Fruit fly (Drosophila melanogaster) whole organism, prepupa: ENCODE data around the gene Vps53.

Source experiments
- Blimp-1 ChIP-seq: fragments of 200-800 bp; sonication (Bioruptor generic); optimal IDR thresholded peaks from 3 replicates; lab custom pipeline; 2017; ENCODE audit warnings: missing biosample characterization, missing genetic modification characterization, mild to moderate bottlenecking, moderate library complexity, missing genetic modification reagents
- CG10631 ChIP-seq: fragments of 200-800 bp; sonication (Bioruptor generic); optimal IDR thresholded peaks from 2 replicates; lab custom pipeline; 2016; ENCODE audit warnings: missing biosample characterization, missing genetic modification characterization
- CG11762 ChIP-seq: fragments of 200-800 bp; sonication (Bioruptor generic); optimal IDR thresholded peaks from 3 replicates; lab custom pipeline; 2016; ENCODE audit warnings: missing biosample characterization, missing genetic modification characterization; ENCODE audit not compliant: insufficient read depth
- CG15336 ChIP-seq: fragments of 200-800 bp; sonication (Bioruptor generic); IDR thresholded peaks from 2 replicates; pipeline ENCODE4 v1.3.6; 2022; ENCODE audit warnings: missing biosample characterization, missing genetic modification characterization
- CG1621 ChIP-seq: fragments of 200-800 bp; sonication (Bioruptor generic); optimal IDR thresholded peaks from 3 replicates; lab custom pipeline; 2018; ENCODE audit warnings: missing biosample characterization, mild to moderate bottlenecking, missing genetic modification characterization
- CG16779 ChIP-seq: fragments of 200-800 bp; sonication (Bioruptor generic); optimal IDR thresholded peaks from 3 replicates; lab custom pipeline; 2017; ENCODE audit warnings: missing biosample characterization, mild to moderate bottlenecking, missing genetic modification characterization
- CG32006 ChIP-seq: fragments of 200-800 bp; sonication (Bioruptor generic); optimal IDR thresholded peaks from 3 replicates; lab custom pipeline; 2017; ENCODE audit warnings: missing biosample characterization, mild to moderate bottlenecking, missing genetic modification characterization
- CG6163 ChIP-seq: fragments of 200-800 bp; sonication (Bioruptor generic); IDR thresholded peaks from 3 replicates; pipeline ENCODE4 v1.3.6; 2022; ENCODE audit warnings: missing biosample characterization, missing genetic modification characterization
- CG6808 ChIP-seq: fragments of 200-800 bp; sonication (Bioruptor generic); optimal IDR thresholded peaks from 3 replicates; lab custom pipeline; 2017; ENCODE audit warnings: missing biosample characterization, missing genetic modification characterization, mild to moderate bottlenecking, moderate library complexity, missing genetic modification reagents
- CG6854 ChIP-seq: fragments of 200-800 bp; sonication (Bioruptor generic); optimal IDR thresholded peaks from 2 replicates; lab custom pipeline; 2017; ENCODE audit warnings: missing biosample characterization, mild to moderate bottlenecking, missing genetic modification characterization
- CG7368 ChIP-seq: fragments of 200-800 bp; sonication (Bioruptor generic); optimal IDR thresholded peaks from 3 replicates; lab custom pipeline; 2016; ENCODE audit warnings: missing biosample characterization, missing genetic modification characterization
- CG8119 ChIP-seq: fragments of 200-800 bp; sonication (Bioruptor generic); IDR thresholded peaks from 3 replicates; pipeline ENCODE4 v1.3.6; 2022; ENCODE audit warnings: missing biosample characterization, missing genetic modification characterization
- CG8632 ChIP-seq: fragments of 200-800 bp; sonication (Bioruptor generic); optimal IDR thresholded peaks from 3 replicates; lab custom pipeline; 2016; ENCODE audit warnings: missing biosample characterization, missing genetic modification characterization
- CG9139 ChIP-seq: fragments of 200-800 bp; sonication (Bioruptor generic); optimal IDR thresholded peaks from 3 replicates; lab custom pipeline; 2017; ENCODE audit warnings: missing biosample characterization, mild to moderate bottlenecking, missing genetic modification characterization
- Eip78C ChIP-seq: fragments of 200-800 bp; sonication (Bioruptor generic); peaks from one replicate; lab custom pipeline; 2016; ENCODE audit warnings: missing biosample characterization, missing genetic modification characterization
- Hr39 ChIP-seq: fragments of 200-800 bp; sonication (Bioruptor generic); optimal IDR thresholded peaks from 2 replicates; lab custom pipeline; 2016; ENCODE audit warnings: missing biosample characterization, missing genetic modification characterization
- Hr4 ChIP-seq: fragments of 200-800 bp; sonication (Bioruptor generic); optimal IDR thresholded peaks from 3 replicates; lab custom pipeline; 2016; ENCODE audit warnings: missing biosample characterization, missing genetic modification characterization
- Lpt ChIP-seq: fragments of 200-800 bp; sonication (Bioruptor generic); optimal IDR thresholded peaks from 3 replicates; lab custom pipeline; 2016; ENCODE audit warnings: missing biosample characterization, missing genetic modification characterization
- Sox102F ChIP-seq: fragments of 200-800 bp; sonication (Bioruptor generic); optimal IDR thresholded peaks from 2 replicates; lab custom pipeline; 2016; ENCODE audit warnings: missing biosample characterization, mild to moderate bottlenecking, missing genetic modification characterization
- Sox14 ChIP-seq: fragments of 200-800 bp; sonication (Bioruptor generic); optimal IDR thresholded peaks from 3 replicates; lab custom pipeline; 2016; ENCODE audit warnings: missing biosample characterization, missing genetic modification characterization
- Sox15 ChIP-seq: fragments of 200-800 bp; sonication (Bioruptor generic); optimal IDR thresholded peaks from 3 replicates; lab custom pipeline; 2016; ENCODE audit warnings: missing biosample characterization, missing genetic modification characterization
- achi ChIP-seq: fragments of 200-800 bp; sonication (Bioruptor generic); optimal IDR thresholded peaks from 3 replicates; lab custom pipeline; 2016; ENCODE audit warnings: missing biosample characterization, missing genetic modification characterization
- cyc ChIP-seq: fragments of 200-800 bp; sonication (Bioruptor generic); optimal IDR thresholded peaks from 3 replicates; lab custom pipeline; 2016; ENCODE audit warnings: missing biosample characterization, missing genetic modification characterization
- dsx ChIP-seq: fragments of 200-800 bp; optimal IDR thresholded peaks from 3 replicates; lab custom pipeline; 2019; ENCODE audit warnings: missing biosample characterization, mild to moderate bottlenecking, missing genetic modification characterization, moderate library complexity; ENCODE audit not compliant: poor library complexity, severe bottlenecking
- eg ChIP-seq: fragments of 200-800 bp; sonication (Bioruptor generic); IDR thresholded peaks from 3 replicates; pipeline ENCODE4 v1.3.6; 2022; ENCODE audit warnings: missing biosample characterization, missing genetic modification characterization
- esn ChIP-seq: fragments of 200-800 bp; sonication (Bioruptor generic); optimal IDR thresholded peaks from 2 replicates; lab custom pipeline; 2016; ENCODE audit warnings: missing biosample characterization, mild to moderate bottlenecking, missing genetic modification characterization, moderate library complexity
- fd59A ChIP-seq: fragments of 200-800 bp; sonication (Bioruptor generic); optimal IDR thresholded peaks from 2 replicates; lab custom pipeline; 2017; ENCODE audit warnings: missing biosample characterization, mild to moderate bottlenecking, missing genetic modification characterization, missing genetic modification reagents
- fkh ChIP-seq: fragments of 200-800 bp; sonication (Bioruptor generic); optimal IDR thresholded peaks from 3 replicates; lab custom pipeline; 2017; ENCODE audit warnings: missing biosample characterization, mild to moderate bottlenecking, missing genetic modification characterization, moderate library complexity
- lz ChIP-seq: fragments of 200-800 bp; sonication (Bioruptor generic); optimal IDR thresholded peaks from 3 replicates; lab custom pipeline; 2016; ENCODE audit warnings: missing biosample characterization, missing genetic modification characterization
- net ChIP-seq: fragments of 200-800 bp; sonication (Bioruptor generic); optimal IDR thresholded peaks from 3 replicates; lab custom pipeline; 2016; ENCODE audit warnings: missing biosample characterization, missing genetic modification characterization
- pdm3 ChIP-seq: fragments of 200-800 bp; sonication (Bioruptor generic); optimal IDR thresholded peaks from 3 replicates; lab custom pipeline; 2016; ENCODE audit warnings: missing biosample characterization, missing genetic modification characterization
- ss ChIP-seq, 2 experiments: fragments of 200-800 bp; sonication (Bioruptor generic); optimal IDR thresholded peaks; 2 replicates in 1 of 2; 3 replicates in 1 of 2; lab custom pipeline; 2017 to 2018; ENCODE audit warnings: mild to moderate bottlenecking in 2 of 2, missing biosample characterization in 2 of 2, missing genetic modification characterization in 2 of 2, moderate library complexity in 1 of 2
- vri ChIP-seq: fragments of 200-800 bp; sonication (Bioruptor generic); optimal IDR thresholded peaks from 3 replicates; lab custom pipeline; 2016; ENCODE audit warnings: missing biosample characterization, mild to moderate bottlenecking, missing genetic modification characterization

The Vps53 gene

DNA sequence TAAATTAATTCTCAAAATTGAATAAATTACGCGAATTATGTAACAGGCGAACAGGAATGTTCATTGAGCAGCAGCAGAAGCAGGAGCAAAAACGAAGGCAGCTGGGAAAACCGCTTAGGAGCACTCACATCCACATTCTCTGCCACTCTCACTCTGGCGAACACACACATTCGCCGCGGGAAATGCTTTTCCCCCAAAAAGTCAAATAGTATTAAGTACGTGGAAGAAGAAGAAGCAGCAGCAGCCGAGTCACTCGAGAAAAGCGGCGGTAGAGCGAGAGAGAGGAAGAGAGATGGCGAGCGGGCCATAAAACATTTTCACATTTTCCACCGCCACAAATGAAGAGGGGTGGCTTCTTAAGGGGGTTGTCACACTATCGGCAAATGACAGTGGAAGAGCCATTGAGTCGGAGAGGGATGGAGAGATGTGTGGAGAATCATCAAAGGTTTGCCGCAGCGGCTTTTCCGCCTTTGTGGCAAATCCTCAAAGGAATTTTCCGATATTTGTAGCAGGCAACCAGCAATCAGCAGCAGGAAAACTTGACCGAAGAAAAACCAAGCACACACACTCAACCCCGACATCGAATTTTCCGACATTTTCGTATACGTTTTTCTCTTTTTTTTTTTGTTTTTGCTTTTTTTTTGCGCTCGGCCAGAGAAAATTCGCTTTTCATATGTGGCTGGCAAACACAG, 39.1 kb downstream of the Vps53 start (continued):
- TF ChIP-seq net (GFP tag; lab: Kevin White, UChicago) (peak; percentile 29), CG1621 (tag; lab: Kevin White, UChicago) (no peak), vri (no peak)

DNA sequence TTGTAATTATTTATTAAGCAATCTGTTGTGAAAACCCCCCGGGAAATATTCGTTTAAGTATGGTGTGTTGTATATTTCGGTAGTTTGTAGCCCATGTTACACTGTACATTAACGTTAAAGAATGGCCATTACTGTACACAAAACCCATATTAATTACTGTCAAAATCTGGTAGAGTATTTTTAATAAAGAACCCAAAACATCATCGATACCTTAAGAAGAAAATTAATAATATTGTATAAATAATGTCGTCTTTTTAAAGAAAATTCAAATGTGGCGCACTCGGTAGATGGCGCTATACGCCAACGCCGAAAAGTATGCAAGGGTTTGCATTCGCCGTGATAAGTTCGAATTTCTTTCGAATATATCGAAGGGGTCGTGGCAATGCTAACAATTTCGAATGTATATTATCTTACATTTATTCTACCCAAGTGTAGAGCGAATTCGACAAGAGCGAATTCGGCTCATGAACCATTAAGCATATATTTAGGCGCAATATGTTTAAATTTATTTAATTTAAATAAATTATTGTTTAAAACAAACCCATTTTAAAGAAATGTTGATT, 40.2 kb downstream of the Vps53 start:
- TF ChIP-seq Eip78C (GFP tag; lab: Kevin White, UChicago) (peak; percentile 48), CG11762 (GFP tag; lab: Kevin White, UChicago) (no peak), esn (GFP tag; lab: Kevin White, UChicago) (peak; percentile 22)

dm6 chr2L:4339780-4340694, 45.8 kb downstream of the Vps53 start:
- TF ChIP-seq CG1621 (tag; lab: Kevin White, UChicago) = no peak
- TF ChIP-seq dsx = peak; percentile 7
- no peak for TF ChIP-seq Sox15
- no peak for TF ChIP-seq Hr39 (GFP tag; lab: Kevin White, UChicago)
- TF ChIP-seq lz (GFP tag; lab: Kevin White, UChicago) = no peak
- no peak for TF ChIP-seq CG6808 (GFP tag; lab: Kevin White, UChicago)
- no peak for TF ChIP-seq CG6854 (GFP tag; lab: Kevin White, UChicago)
- no peak for TF ChIP-seq Sox102F (GFP tag; lab: Kevin White, UChicago)
- peak in 1 of 2 experiments; percentile 48 for TF ChIP-seq ss (GFP tag; optimal IDR thresholded peaks at IDR 0.05; lab: Kevin White, UChicago)
- peak; percentile 10; the same call in 1 of the 2 replicates for TF ChIP-seq CG15336 (GFP tag; lab: Robert Waterston, UW)
- TF ChIP-seq Eip78C (GFP tag; lab: Kevin White, UChicago) = peak; percentile 68
- no peak for TF ChIP-seq CG7368 (GFP tag; lab: Kevin White, UChicago)
- TF ChIP-seq Lpt (GFP tag; lab: Kevin White, UChicago) = peak; percentile 30
- no peak for TF ChIP-seq CG16779 (tag; lab: Kevin White, UChicago)
- 0 out of 3 replicates have a peak, but pooled peaks have one; percentile 23 for TF ChIP-seq eg (GFP tag; lab: Robert Waterston, UW)

- TF ChIP-seq CG8632 (GFP tag; lab: Kevin White, UChicago) (no peak), Sox14 (GFP tag; lab: Kevin White, UChicago) (peak; percentile 30)
Observed at dm6 chr2L:4335979-4336378, 49.9 kb downstream of the Vps53 start.

DNA sequence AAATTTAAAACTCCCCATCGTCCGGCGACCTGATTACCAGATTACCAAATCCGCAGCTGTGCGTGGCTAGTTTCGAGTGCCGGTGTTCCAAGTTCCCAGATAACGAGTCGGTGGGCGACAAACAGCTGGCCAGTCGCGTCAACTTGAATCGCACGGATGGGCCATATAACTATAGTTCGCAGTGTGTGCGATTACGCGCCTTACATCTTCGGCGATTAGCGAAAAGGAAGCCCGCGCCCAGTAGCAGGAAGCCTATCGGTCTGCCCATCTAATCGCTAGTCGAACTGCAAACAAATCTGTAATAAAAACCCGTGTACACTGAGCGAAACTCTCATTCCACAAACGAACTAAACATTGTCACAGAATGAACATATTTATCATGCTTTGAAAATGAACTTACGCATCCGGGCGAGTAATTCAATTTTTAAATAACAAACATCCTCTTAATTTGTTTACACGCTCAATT, 50.9 kb downstream of the Vps53 start:
- TF ChIP-seq CG7368 (GFP tag; lab: Kevin White, UChicago) (no peak), cyc (GFP tag; lab: Kevin White, UChicago) (no peak), CG9139 (GFP tag; lab: Kevin White, UChicago) (no peak), fd59A (no peak), Blimp-1 (GFP tag; lab: Kevin White, UChicago) (no peak), fkh (GFP tag; lab: Kevin White, UChicago) (peak; percentile 6), pdm3 (peak; percentile 5), CG8119 (GFP tag; lab: Robert Waterston, UW) (no peak), Hr4 (GFP tag; lab: Kevin White, UChicago) (peak; percentile 36), achi (GFP tag; lab: Kevin White, UChicago) (peak; percentile 5), CG10631 (GFP tag; lab: Kevin White, UChicago) (no peak), CG6163 (GFP tag; lab: Robert Waterston, UW) (0 out of 3 replicates have a peak, but pooled peaks have one; percentile 10), CG32006 (GFP tag; lab: Kevin White, UChicago) (peak; percentile 43), Eip78C (GFP tag; lab: Kevin White, UChicago) (peak; percentile 31), Lpt (GFP tag; lab: Kevin White, UChicago) (no peak), eg (GFP tag; lab: Robert Waterston, UW) (peak; percentile 57; the same call in 1 of the 3 replicates)
- TF ChIP-seq, all 60 proteins: peak for 8
